Worm (Caenorhabditis elegans) whole organism, L4 larva: ENCODE results near the gene T27E4.1.

Source experiments
- daf-12 ChIP-seq: fragments of 150-350 bp; optimal IDR thresholded peaks from 2 replicates; lab custom pipeline; 2014; ENCODE audit warnings: missing biosample characterization, missing genetic modification reagents, missing genetic modification characterization
- egl-27 ChIP-seq: sonication (generic microtip); optimal IDR thresholded peaks from 3 replicates; lab custom pipeline; 2017; ENCODE audit warnings: missing biosample characterization, missing genetic modification reagents, missing genetic modification characterization
- pqm-1 ChIP-seq: sonication (generic microtip); optimal IDR thresholded peaks from 2 replicates; lab custom pipeline; 2017; ENCODE audit warnings: missing biosample characterization, missing genetic modification characterization
- snpc-4 ChIP-seq: fragments of 150-350 bp; optimal IDR thresholded peaks from 2 replicates; lab custom pipeline; 2014; ENCODE audit warnings: missing biosample characterization, missing genetic modification characterization
- tra-1 ChIP-seq: fragments of 200-800 bp; sonication (Bioruptor generic); IDR thresholded peaks from 2 replicates; pipeline ENCODE4 v1.3.6; 2022; ENCODE audit warnings: missing genetic modification reagents, missing genetic modification characterization, missing compliant biosample characterization

- no peak for TF ChIP-seq snpc-4 (tag; lab: Kevin White, UChicago)
- TF ChIP-seq egl-27 (tag; lab: Kevin White, UChicago), result no peak
- TF ChIP-seq daf-12 (tag; lab: Kevin White, UChicago), result no peak
- TF ChIP-seq tra-1 (GFP tag; lab: Robert Waterston, UW), result no peak
- TF ChIP-seq pqm-1 (tag; lab: Kevin White, UChicago), result no peak
Observed at ce11 chrV:9133950-9134349, 41.8 kb downstream of the T27E4.1 start, which contains the start of gene B0222.1.
